Fruit fly (Drosophila melanogaster) whole organism, embryonic: Measurements from ENCODE around the gene Spn28B.

Experiments
- Abd-B ChIP-seq: fragments of 200-800 bp; sonication (Bioruptor generic); optimal IDR thresholded peaks from 2 replicates; lab custom pipeline; 2018; ENCODE audit warnings: missing biosample characterization, mild to moderate bottlenecking, missing genetic modification characterization, moderate library complexity
- CG10209 ChIP-seq: fragments of 200-800 bp; sonication (Bioruptor generic); optimal IDR thresholded peaks from 3 replicates; lab custom pipeline; 2017; ENCODE audit warnings: missing biosample characterization, mild to moderate bottlenecking, missing genetic modification characterization, missing genetic modification reagents
- CG12071 ChIP-seq: fragments of 200-800 bp; sonication (Bioruptor generic); optimal IDR thresholded peaks from 3 replicates; lab custom pipeline; 2018; ENCODE audit warnings: missing biosample characterization, mild to moderate bottlenecking, missing genetic modification characterization
- CG12299 ChIP-seq: fragments of 200-800 bp; sonication (Bioruptor generic); optimal IDR thresholded peaks from 2 replicates; lab custom pipeline; 2018; ENCODE audit warnings: missing biosample characterization, mild to moderate bottlenecking, missing genetic modification characterization
- CG13624 ChIP-seq: fragments of 200-800 bp; sonication (Bioruptor generic); optimal IDR thresholded peaks from 2 replicates; lab custom pipeline; 2016; ENCODE audit warnings: missing biosample characterization, missing genetic modification characterization
- CG14710 ChIP-seq: fragments of 200-800 bp; sonication (Bioruptor generic); optimal IDR thresholded peaks from 3 replicates; lab custom pipeline; 2019; ENCODE audit warnings: missing biosample characterization, mild to moderate bottlenecking, missing genetic modification characterization, moderate library complexity
- CG15514 ChIP-seq: fragments of 200-800 bp; sonication (Bioruptor generic); optimal IDR thresholded peaks from 3 replicates; lab custom pipeline; 2017; ENCODE audit warnings: missing biosample characterization, missing genetic modification characterization, mild to moderate bottlenecking, moderate library complexity, missing genetic modification reagents
- CG17359 ChIP-seq: fragments of 200-800 bp; sonication (Bioruptor generic); optimal IDR thresholded peaks from 3 replicates; lab custom pipeline; 2018; ENCODE audit warnings: missing biosample characterization, mild to moderate bottlenecking, missing genetic modification characterization, moderate library complexity
- CG17361 ChIP-seq: fragments of 200-800 bp; sonication (Bioruptor generic); IDR thresholded peaks from 3 replicates; pipeline ENCODE4 v1.3.6; 2022; ENCODE audit warnings: missing biosample characterization, missing genetic modification characterization
- CG18262 ChIP-seq: fragments of 200-800 bp; optimal IDR thresholded peaks from 3 replicates; lab custom pipeline; 2019; ENCODE audit warnings: missing biosample characterization, mild to moderate bottlenecking, missing genetic modification characterization, moderate library complexity
- CG2199 ChIP-seq: fragments of 200-800 bp; sonication (Bioruptor generic); IDR thresholded peaks from 3 replicates; pipeline ENCODE4 v1.3.6; 2022; ENCODE audit warnings: missing biosample characterization, missing genetic modification characterization
- CG31365 ChIP-seq: fragments of 200-800 bp; sonication (Bioruptor generic); optimal IDR thresholded peaks from 2 replicates; lab custom pipeline; 2018; ENCODE audit warnings: missing biosample characterization, mild to moderate bottlenecking, missing genetic modification characterization
- CG4424 ChIP-seq: fragments of 200-800 bp; sonication (Bioruptor generic); optimal IDR thresholded peaks from 3 replicates; lab custom pipeline; 2016; ENCODE audit warnings: missing biosample characterization, missing genetic modification characterization
- CG6683 ChIP-seq: fragments of 200-800 bp; sonication (Bioruptor generic); optimal IDR thresholded peaks from 2 replicates; lab custom pipeline; 2017; ENCODE audit warnings: missing biosample characterization, mild to moderate bottlenecking, missing genetic modification characterization, missing genetic modification reagents
- CG6813 ChIP-seq: fragments of 200-800 bp; sonication (Bioruptor generic); optimal IDR thresholded peaks from 2 replicates; lab custom pipeline; 2017; ENCODE audit warnings: missing biosample characterization, missing genetic modification characterization, mild to moderate bottlenecking, moderate library complexity, missing genetic modification reagents
- CG7271 ChIP-seq: fragments of 200-800 bp; sonication (Bioruptor generic); optimal IDR thresholded peaks from 2 replicates; lab custom pipeline; 2018; ENCODE audit warnings: missing biosample characterization, mild to moderate bottlenecking, missing genetic modification characterization, moderate library complexity
- CG7839 ChIP-seq: fragments of 200-800 bp; sonication (Bioruptor generic); optimal IDR thresholded peaks from 3 replicates; lab custom pipeline; 2018; ENCODE audit warnings: missing biosample characterization, mild to moderate bottlenecking, missing genetic modification characterization, moderate library complexity
- CG9437 ChIP-seq: fragments of 200-800 bp; sonication (Bioruptor generic); optimal IDR thresholded peaks from 2 replicates; lab custom pipeline; 2018; ENCODE audit warnings: missing biosample characterization, mild to moderate bottlenecking, missing genetic modification characterization
- Dp ChIP-seq: fragments of 200-800 bp; sonication (Bioruptor generic); optimal IDR thresholded peaks from 2 replicates; lab custom pipeline; 2018; ENCODE audit warnings: missing biosample characterization, mild to moderate bottlenecking, missing genetic modification characterization, moderate library complexity
- Drgx ChIP-seq: fragments of 200-800 bp; sonication (Bioruptor generic); IDR thresholded peaks from 2 replicates; pipeline ENCODE4 v1.3.6; 2022; ENCODE audit warnings: missing biosample characterization, missing genetic modification characterization
- Fer1 ChIP-seq: fragments of 200-800 bp; sonication (Bioruptor generic); optimal IDR thresholded peaks from 2 replicates; lab custom pipeline; 2017; ENCODE audit warnings: missing biosample characterization, mild to moderate bottlenecking, missing genetic modification characterization
- Hr51 ChIP-seq, 2 experiments: fragments of 200-800 bp; sonication (Bioruptor generic); optimal IDR thresholded peaks; 2 replicates in 1 of 2; 3 replicates in 1 of 2; lab custom pipeline; 2016 to 2018; ENCODE audit warnings: missing biosample characterization in 2 of 2, missing genetic modification characterization in 2 of 2, mild to moderate bottlenecking in 1 of 2, moderate library complexity in 1 of 2
- Meics ChIP-seq: fragments of 200-800 bp; sonication (Bioruptor generic); optimal IDR thresholded peaks from 2 replicates; lab custom pipeline; 2017; ENCODE audit warnings: missing biosample characterization, mild to moderate bottlenecking, missing genetic modification characterization
- PHDP ChIP-seq: fragments of 200-800 bp; sonication (Bioruptor generic); optimal IDR thresholded peaks from 3 replicates; lab custom pipeline; 2018; ENCODE audit warnings: missing biosample characterization, mild to moderate bottlenecking, missing genetic modification characterization, moderate library complexity
- Poxn ChIP-seq: fragments of 200-800 bp; sonication (Bioruptor generic); IDR thresholded peaks from 2 replicates; pipeline ENCODE4 v1.3.6; 2022; ENCODE audit warnings: missing biosample characterization, missing genetic modification characterization
- Scr ChIP-seq: fragments of 200-800 bp; sonication (Bioruptor generic); IDR thresholded peaks from 2 replicates; pipeline ENCODE4 v1.3.6; 2022; ENCODE audit warnings: missing biosample characterization, missing genetic modification characterization; ENCODE audit not compliant: partially characterized antibody
- YL-1 ChIP-seq: fragments of 200-800 bp; sonication (Bioruptor generic); optimal IDR thresholded peaks from 3 replicates; lab custom pipeline; 2017; ENCODE audit warnings: missing biosample characterization, mild to moderate bottlenecking, missing genetic modification characterization
- az2 ChIP-seq: fragments of 200-800 bp; sonication (Bioruptor generic); optimal IDR thresholded peaks from 3 replicates; lab custom pipeline; 2016; ENCODE audit warnings: missing biosample characterization, missing genetic modification characterization
- cg ChIP-seq: fragments of 200-800 bp; sonication (Bioruptor generic); optimal IDR thresholded peaks from 3 replicates; lab custom pipeline; 2019; ENCODE audit warnings: missing biosample characterization, mild to moderate bottlenecking, missing genetic modification characterization, moderate library complexity
- dmrt11E ChIP-seq: fragments of 200-800 bp; sonication (Bioruptor generic); optimal IDR thresholded peaks from 3 replicates; lab custom pipeline; 2018; ENCODE audit warnings: missing biosample characterization, mild to moderate bottlenecking, missing genetic modification characterization, moderate library complexity
- esg ChIP-seq: fragments of 200-800 bp; sonication (Bioruptor generic); conservative IDR thresholded peaks from 2 replicates; pipeline ENCODE4 v1.3.6; 2022; ENCODE audit warnings: missing biosample characterization, missing genetic modification characterization
- eve ChIP-seq, 2 experiments: fragments of >200 bp; optimal IDR thresholded peaks; 2 replicates each; lab custom pipeline; 2017; ENCODE audit warnings: missing biosample characterization in 2 of 2, missing genetic modification characterization in 2 of 2
- fd96Cb ChIP-seq: fragments of 200-800 bp; sonication (Bioruptor generic); optimal IDR thresholded peaks from 2 replicates; lab custom pipeline; 2018; ENCODE audit warnings: missing biosample characterization, mild to moderate bottlenecking, missing genetic modification characterization, moderate library complexity
- gsb-n ChIP-seq: fragments of 200-800 bp; sonication (Bioruptor generic); optimal IDR thresholded peaks from 3 replicates; lab custom pipeline; 2018; ENCODE audit warnings: missing biosample characterization, mild to moderate bottlenecking, missing genetic modification characterization
- hkb ChIP-seq, 2 experiments: fragments of 200-800 bp in 1 of 2; fragments of >200 bp in 1 of 2; sonication (Bioruptor generic) in 1 of 2; IDR thresholded peaks in 1 of 2; optimal IDR thresholded peaks in 1 of 2; 2 replicates each; pipeline versions ENCODE4 v1.3.6 to Lab custom; 2017 to 2022; ENCODE audit warnings: missing biosample characterization in 1 of 2, missing genetic modification characterization in 1 of 2
- ind ChIP-seq: fragments of 200-800 bp; sonication (Bioruptor generic); optimal IDR thresholded peaks from 3 replicates; lab custom pipeline; 2016; ENCODE audit warnings: missing biosample characterization, missing genetic modification characterization
- kni ChIP-seq: fragments of 200-800 bp; sonication (Bioruptor generic); optimal IDR thresholded peaks from 3 replicates; lab custom pipeline; 2017; ENCODE audit warnings: mild to moderate bottlenecking, missing biosample characterization, missing genetic modification reagents, missing genetic modification characterization
- odd ChIP-seq: fragments of 200-800 bp; sonication (Bioruptor generic); optimal IDR thresholded peaks from 2 replicates; lab custom pipeline; 2017; ENCODE audit warnings: missing biosample characterization, mild to moderate bottlenecking, missing genetic modification characterization
- prd ChIP-seq, 3 experiments: fragments of >200 bp in 2 of 3; fragments of 200-800 bp in 1 of 3; sonication (Bioruptor generic) in 1 of 3; optimal IDR thresholded peaks in 2 of 3; IDR thresholded peaks in 1 of 3; 2 replicates in 2 of 3; 3 replicates in 1 of 3; pipeline versions ENCODE4 v1.3.6 to Lab custom; 2017 to 2022; ENCODE audit warnings: missing biosample characterization in 1 of 3, missing genetic modification characterization in 1 of 3
- pum ChIP-seq: fragments of 200-800 bp; sonication (Bioruptor generic); optimal IDR thresholded peaks from 2 replicates; lab custom pipeline; 2016; ENCODE audit warnings: missing biosample characterization, missing genetic modification characterization
- tap ChIP-seq: fragments of 200-800 bp; optimal IDR thresholded peaks from 3 replicates; lab custom pipeline; 2019; ENCODE audit warnings: missing biosample characterization, mild to moderate bottlenecking, missing genetic modification characterization, moderate library complexity
- zen ChIP-seq: fragments of 200-800 bp; sonication (Bioruptor generic); optimal IDR thresholded peaks from 3 replicates; lab custom pipeline; 2018; ENCODE audit warnings: missing biosample characterization, mild to moderate bottlenecking, missing genetic modification characterization, moderate library complexity
- zf30C ChIP-seq: fragments of 200-800 bp; sonication (Bioruptor generic); optimal IDR thresholded peaks from 3 replicates; lab custom pipeline; 2018; ENCODE audit warnings: missing biosample characterization, mild to moderate bottlenecking, missing genetic modification characterization

The Spn28B gene

dm6 chr2L:7624096-7624843 lies 42.5 kb downstream of the Spn28B start (continued):
- TF ChIP-seq zf30C (GFP tag; lab: Kevin White, UChicago): peak; percentile 64
- peak; percentile 8 for TF ChIP-seq CG14710
- 0 out of 3 replicates have a peak, but pooled peaks have one; percentile 13 for TF ChIP-seq CG17361 (GFP tag; lab: Robert Waterston, UW)
- peak; percentile 58 for TF ChIP-seq zen (tag; lab: Kevin White, UChicago)
- peak; percentile 62 for TF ChIP-seq dmrt11E (tag; lab: Kevin White, UChicago)
- peak; percentile 25 for TF ChIP-seq CG7839 (tag; lab: Kevin White, UChicago)
- no peak for TF ChIP-seq hkb (optimal IDR thresholded peaks at IDR 0.05; lab: Kevin White, UChicago)
- no peak for TF ChIP-seq hkb (GFP tag; IDR thresholded peaks at IDR 0.05; lab: Robert Waterston, UW)
- TF ChIP-seq CG18262 (tag; lab: Kevin White, UChicago): peak; percentile 47
- no peak for TF ChIP-seq odd (GFP tag; lab: Kevin White, UChicago)
- TF ChIP-seq YL-1 (GFP tag; lab: Kevin White, UChicago): no peak
- TF ChIP-seq esg (GFP tag; lab: Robert Waterston, UW): no peak
- TF ChIP-seq CG13624 (GFP tag; lab: Kevin White, UChicago): no peak
- TF ChIP-seq prd (optimal IDR thresholded peaks at IDR 0.05; lab: Kevin White, UChicago): no peak
- peak; percentile 61; the same call in 2 of the 3 replicates for TF ChIP-seq prd (GFP tag; IDR thresholded peaks at IDR 0.05; lab: Robert Waterston, UW)
- TF ChIP-seq CG7271 (tag; lab: Kevin White, UChicago): peak; percentile 11
- peak; percentile 66 for TF ChIP-seq gsb-n
- 0 out of 3 replicates have a peak, but pooled peaks have one; percentile 46 for TF ChIP-seq CG2199

- TF ChIP-seq Abd-B (no peak), Drgx (GFP tag; lab: Robert Waterston, UW) (0 out of 2 replicates have a peak, but pooled peaks have one; percentile 17)
- TF ChIP-seq, all 482 proteins: peak for 1
Measured at dm6 chr2L:7627474-7627873, 45.8 kb downstream of the Spn28B start.

dm6 chr2L:7628382-7628965 lies 46.8 kb downstream of the Spn28B start:
- TF ChIP-seq Poxn (GFP tag; lab: Robert Waterston, UW) (no peak), CG17359 (tag; lab: Kevin White, UChicago) (peak; percentile 9), CG12071 (GFP tag; lab: Kevin White, UChicago) (peak; percentile 28), kni (peak; percentile 10), eve (GFP tag; optimal IDR thresholded peaks at IDR 0.05; lab: Kevin White, UChicago) (no peak), PHDP (tag; lab: Kevin White, UChicago) (peak; percentile 14), Meics (peak; percentile 1), ind (no peak), CG6813 (GFP tag; lab: Kevin White, UChicago) (peak; percentile 51), CG4424 (GFP tag; lab: Kevin White, UChicago) (peak; percentile 20), az2 (GFP tag; lab: Kevin White, UChicago) (no peak), CG9437 (GFP tag; lab: Kevin White, UChicago) (no peak), CG15514 (GFP tag; lab: Kevin White, UChicago) (peak; percentile 46), fd96Cb (tag; lab: Kevin White, UChicago) (no peak), CG10209 (GFP tag; lab: Kevin White, UChicago) (peak; percentile 15), cg (GFP tag; lab: Kevin White, UChicago) (no peak), CG6683 (GFP tag; lab: Kevin White, UChicago) (peak; percentile 20), CG12299 (tag; lab: Kevin White, UChicago) (no peak), CG31365 (tag; lab: Kevin White, UChicago) (peak; percentile 2), Hr51 (GFP tag; optimal IDR thresholded peaks at IDR 0.05; lab: Kevin White, UChicago) (no peak), Dp (no peak), Scr (GFP tag; lab: Robert Waterston, UW) (no peak), tap (tag; lab: Kevin White, UChicago) (peak; percentile 6), Fer1 (GFP tag; lab: Kevin White, UChicago) (peak; percentile 28), CG18262 (tag; lab: Kevin White, UChicago) (peak; percentile 21), CG14710 (peak; percentile 5), pum (no peak)
